Fruit fly (Drosophila melanogaster) whole organism, embryonic: ENCODE results near the gene Cyp6v1.

Experiments
- Blimp-1 ChIP-seq: fragments of 200-800 bp; sonication (Bioruptor generic); optimal IDR thresholded peaks from 3 replicates; lab custom pipeline; 2018; ENCODE audit warnings: missing biosample characterization, missing genetic modification characterization, mild to moderate bottlenecking, moderate library complexity, missing genetic modification reagents
- CG15269 ChIP-seq: fragments of 200-800 bp; sonication (Bioruptor generic); optimal IDR thresholded peaks from 2 replicates; lab custom pipeline; 2018; ENCODE audit warnings: missing biosample characterization, mild to moderate bottlenecking, missing genetic modification characterization, moderate library complexity
- CG2875 ChIP-seq: fragments of 200-800 bp; sonication (Bioruptor generic); optimal IDR thresholded peaks from 2 replicates; lab custom pipeline; 2017; ENCODE audit warnings: missing biosample characterization, mild to moderate bottlenecking, missing genetic modification characterization, missing genetic modification reagents
- CG4282 ChIP-seq: fragments of 200-800 bp; sonication (Bioruptor generic); optimal IDR thresholded peaks from 2 replicates; lab custom pipeline; 2016; ENCODE audit warnings: missing biosample characterization, missing genetic modification characterization
- CG5245 ChIP-seq: fragments of 200-800 bp; sonication (Bioruptor generic); optimal IDR thresholded peaks from 3 replicates; lab custom pipeline; 2016; ENCODE audit warnings: missing biosample characterization, missing genetic modification characterization
- Dp ChIP-seq: fragments of 200-800 bp; sonication (Bioruptor generic); optimal IDR thresholded peaks from 2 replicates; lab custom pipeline; 2018; ENCODE audit warnings: missing biosample characterization, mild to moderate bottlenecking, missing genetic modification characterization, moderate library complexity
- Tbp ChIP-seq: fragments of >200 bp; optimal IDR thresholded peaks from 2 replicates; lab custom pipeline; 2018; ENCODE audit warnings: missing biosample characterization, missing genetic modification characterization
- ash1 ChIP-seq: fragments of 200-800 bp; sonication (Bioruptor generic); optimal IDR thresholded peaks from 2 replicates; lab custom pipeline; 2018; ENCODE audit warnings: missing biosample characterization, mild to moderate bottlenecking, missing genetic modification characterization
- fd96Cb ChIP-seq: fragments of 200-800 bp; sonication (Bioruptor generic); optimal IDR thresholded peaks from 2 replicates; lab custom pipeline; 2018; ENCODE audit warnings: missing biosample characterization, mild to moderate bottlenecking, missing genetic modification characterization, moderate library complexity
- oc ChIP-seq: fragments of 200-800 bp; sonication (Bioruptor generic); optimal IDR thresholded peaks from 2 replicates; lab custom pipeline; 2018; ENCODE audit warnings: missing biosample characterization, mild to moderate bottlenecking, missing genetic modification characterization, moderate library complexity
- odd ChIP-seq: fragments of 200-800 bp; sonication (Bioruptor generic); optimal IDR thresholded peaks from 2 replicates; lab custom pipeline; 2017; ENCODE audit warnings: missing biosample characterization, mild to moderate bottlenecking, missing genetic modification characterization
- toy ChIP-seq: fragments of 200-800 bp; sonication (Bioruptor generic); IDR thresholded peaks from 2 replicates; pipeline ENCODE4 v1.3.6; 2022; ENCODE audit warnings: missing biosample characterization, missing genetic modification characterization
- wdn ChIP-seq: fragments of 200-800 bp; sonication (Bioruptor generic); IDR thresholded peaks from 2 replicates; pipeline ENCODE4 v1.3.6; 2022; ENCODE audit warnings: missing biosample characterization, missing genetic modification characterization

DNA sequence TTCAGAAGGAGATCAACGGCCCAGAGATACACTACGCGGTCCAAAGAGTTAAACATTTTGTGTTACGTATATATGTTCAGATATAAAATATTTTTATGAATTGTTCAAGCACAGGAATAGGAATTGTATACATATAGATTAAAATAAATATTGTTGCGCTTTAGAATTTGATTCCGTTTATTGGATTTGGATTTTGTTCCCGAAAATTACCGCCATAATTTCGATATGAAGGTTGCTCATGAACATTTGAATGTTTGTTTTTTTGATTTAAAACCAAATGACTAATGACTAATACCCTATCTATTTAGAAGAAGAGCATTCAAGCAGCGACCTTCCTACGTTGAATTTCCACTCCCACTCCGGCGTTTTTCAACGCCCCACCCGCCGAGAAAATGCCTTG, 13.0 kb upstream of the Cyp6v1 start:
- TF ChIP-seq Tbp (GFP tag; lab: Kevin White, UChicago) (no peak), Blimp-1 (GFP tag; lab: Kevin White, UChicago) (peak; percentile 55), oc (tag; lab: Kevin White, UChicago) (no peak), ash1 (GFP tag; lab: Kevin White, UChicago) (no peak), CG15269 (tag; lab: Kevin White, UChicago) (no peak), odd (GFP tag; lab: Kevin White, UChicago) (no peak), toy (GFP tag; lab: Robert Waterston, UW) (no peak), wdn (GFP tag; lab: Robert Waterston, UW) (no peak), fd96Cb (tag; lab: Kevin White, UChicago) (peak; percentile 54), CG2875 (GFP tag; lab: Kevin White, UChicago) (peak; percentile 14), Dp (GFP tag; lab: Kevin White, UChicago) (no peak), CG5245 (GFP tag; lab: Kevin White, UChicago) (peak; percentile 3), CG4282 (GFP tag; lab: Kevin White, UChicago) (no peak)
